Fruit fly (Drosophila melanogaster): ENCODE data around the gene pira.

pira gene

dm6 chrX:12734710-12735462 lies 28.5 kb downstream of the pira start (continued):
- peak; percentile 72 for TF ChIP-seq CG15011 (GFP tag; optimal IDR thresholded peaks at IDR 0.05)
- TF ChIP-seq Sox102F (GFP tag; optimal IDR thresholded peaks at IDR 0.05) = peak; percentile 92
- no peak for TF ChIP-seq Antp (GFP tag; optimal IDR thresholded peaks at IDR 0.05)
- no peak for TF ChIP-seq CG16779 (GFP tag; IDR thresholded peaks at IDR 0.05)
- peak; percentile 53 for TF ChIP-seq kay (GFP tag; optimal IDR thresholded peaks at IDR 0.05)
- no peak for TF ChIP-seq Hey (tag; optimal IDR thresholded peaks at IDR 0.05)
- no peak for TF ChIP-seq CG4360 (GFP tag; IDR thresholded peaks at IDR 0.05)
- peak; percentile 2 for TF ChIP-seq TFAM (GFP tag; optimal IDR thresholded peaks at IDR 0.05)
- TF ChIP-seq Nf-YB (GFP tag; optimal IDR thresholded peaks at IDR 0.05) = peak; percentile 70
- TF ChIP-seq gsb (GFP tag; IDR thresholded peaks at IDR 0.05) = peak; percentile 83
- no peak for TF ChIP-seq CG9876 (GFP tag; optimal IDR thresholded peaks at IDR 0.05)
- TF ChIP-seq CG5245 (GFP tag; optimal IDR thresholded peaks at IDR 0.05) = peak; percentile 32
- TF ChIP-seq CrebB (tag; optimal IDR thresholded peaks at IDR 0.05) = peak; percentile 53
- TF ChIP-seq CG12071 (GFP tag; optimal IDR thresholded peaks at IDR 0.05) = peak; percentile 65
- TF ChIP-seq CG2202 (tag; optimal IDR thresholded peaks at IDR 0.05) = peak; percentile 50
- peak; percentile 84 for TF ChIP-seq zen (tag; optimal IDR thresholded peaks at IDR 0.05)
- no peak for TF ChIP-seq Hr39 (optimal IDR thresholded peaks at IDR 0.05)
- no peak for TF ChIP-seq CG10565 (GFP tag; optimal IDR thresholded peaks at IDR 0.05)
- TF ChIP-seq CG7839 (tag; optimal IDR thresholded peaks at IDR 0.05) = peak; percentile 95
- peak; percentile 71 for TF ChIP-seq dimm (GFP tag; IDR thresholded peaks at IDR 0.05)
- peak; percentile 43 for TF ChIP-seq CG15479 (GFP tag; optimal IDR thresholded peaks at IDR 0.05)
- TF ChIP-seq wdn (GFP tag; IDR thresholded peaks at IDR 0.05) = peak; percentile 84
- TF ChIP-seq CG13296 (GFP tag; optimal IDR thresholded peaks at IDR 0.05) = peak; percentile 94
- TF ChIP-seq twi (tag; optimal IDR thresholded peaks at IDR 0.05) = peak; percentile 80
- peak; percentile 86 for TF ChIP-seq Taf1 (GFP tag; IDR thresholded peaks at IDR 0.05)
- peak in 1 of 2 experiments; percentile 3 for TF ChIP-seq Pdp1 (GFP tag; optimal IDR thresholded peaks at IDR 0.05)
- peak; percentile 75 for TF ChIP-seq Drgx (GFP tag; IDR thresholded peaks at IDR 0.05)
- no peak for TF ChIP-seq CG3163 (GFP tag; optimal IDR thresholded peaks at IDR 0.05)
- peak; percentile 100 for TF ChIP-seq crol (GFP tag; IDR thresholded peaks at IDR 0.05)
- no peak for TF ChIP-seq Dfd (GFP tag; optimal IDR thresholded peaks at IDR 0.05)
- no peak for TF ChIP-seq zf30C (GFP tag; optimal IDR thresholded peaks at IDR 0.05)
- TF ChIP-seq CG6272 (GFP tag; IDR thresholded peaks at IDR 0.05) = peak; percentile 79
- TF ChIP-seq CG14860 (GFP tag; IDR thresholded peaks at IDR 0.05; ENCODE audit: partially characterized antibody) = no peak
- TF ChIP-seq jumu (GFP tag; optimal IDR thresholded peaks at IDR 0.05) = no peak
- TF ChIP-seq Mad (GFP tag; optimal IDR thresholded peaks at IDR 0.05) = no peak
- TF ChIP-seq CG31224 (GFP tag; IDR thresholded peaks at IDR 0.05) = peak; percentile 78
- peak; percentile 78 for TF ChIP-seq CG16815 (GFP tag; optimal IDR thresholded peaks at IDR 0.05)
- peak; percentile 82 for TF ChIP-seq CG13775 (GFP tag; optimal IDR thresholded peaks at IDR 0.05)
- TF ChIP-seq Mrtf (GFP tag; IDR thresholded peaks at IDR 0.05) = peak; percentile 83; the same call in 2 of the 3 replicates
- peak; percentile 88 for TF ChIP-seq CG10979 (tag; optimal IDR thresholded peaks at IDR 0.05)
- peak; percentile 23 to 47 for TF ChIP-seq Trl (optimal IDR thresholded peaks at IDR 0.05)
- no peak for TF ChIP-seq Trl (GFP tag; optimal IDR thresholded peaks at IDR 0.05)
- TF ChIP-seq sd (tag; optimal IDR thresholded peaks at IDR 0.05) = peak; percentile 68
- TF ChIP-seq CG17359 (tag; optimal IDR thresholded peaks at IDR 0.05) = peak; percentile 92
- peak; percentile 60; the same call in 3 of the 4 replicates for TF ChIP-seq Gug (GFP tag; IDR thresholded peaks at IDR 0.05)
- peak; percentile 64 for TF ChIP-seq E2f2 (GFP tag; IDR thresholded peaks at IDR 0.05)
- peak; percentile 73; the same call in 2 of the 3 replicates for TF ChIP-seq CG34422 (GFP tag; IDR thresholded peaks at IDR 0.05)
- no peak for TF ChIP-seq zen2 (GFP tag; IDR thresholded peaks at IDR 0.05; ENCODE audit: partially characterized antibody)
- TF ChIP-seq Hsf (GFP tag; optimal IDR thresholded peaks at IDR 0.05) = no peak
- TF ChIP-seq CG1233 (GFP tag; optimal IDR thresholded peaks at IDR 0.05) = peak; percentile 86

All from whole organism, embryonic.